Worm (Caenorhabditis elegans) whole organism, L4 larva: ENCODE measurements around the gene dpf-5.

Source experiments
- ceh-44 ChIP-seq: fragments of 200-800 bp; sonication (Bioruptor generic); IDR thresholded peaks from 2 replicates; pipeline ENCODE4 v1.3.6; 2022; ENCODE audit warnings: missing genetic modification reagents, missing genetic modification characterization, missing compliant biosample characterization
- ceh-82 ChIP-seq: sonication (generic microtip); optimal IDR thresholded peaks from 2 replicates; lab custom pipeline; 2017; ENCODE audit warnings: missing biosample characterization, missing genetic modification characterization
- ctbp-1 ChIP-seq: fragments of 200-800 bp; sonication (Bioruptor generic); IDR thresholded peaks from 2 replicates; pipeline ENCODE4 v1.3.6; 2022; ENCODE audit warnings: missing genetic modification reagents, missing genetic modification characterization, missing compliant biosample characterization
- egl-27 ChIP-seq: sonication (generic microtip); optimal IDR thresholded peaks from 3 replicates; lab custom pipeline; 2017; ENCODE audit warnings: missing biosample characterization, missing genetic modification reagents, missing genetic modification characterization
- gei-8 ChIP-seq: fragments of 200-800 bp; sonication (Bioruptor generic); optimal IDR thresholded peaks from 2 replicates; lab custom pipeline; 2018; ENCODE audit warnings: mild to moderate bottlenecking, missing genetic modification characterization, missing compliant biosample characterization
- madf-9 ChIP-seq: fragments of 200-800 bp; sonication (Bioruptor generic); conservative IDR thresholded peaks from 2 replicates; pipeline ENCODE4 v1.3.6; 2022; ENCODE audit warnings: missing genetic modification reagents, missing genetic modification characterization, missing compliant biosample characterization
- mdl-1 ChIP-seq, 2 experiments: fragments of 150-350 bp in 1 of 2; sonication (generic microtip) in 1 of 2; optimal IDR thresholded peaks; 2 replicates each; lab custom pipeline; 2014 to 2017; ENCODE audit warnings: missing biosample characterization in 2 of 2, missing genetic modification characterization in 2 of 2
- nhr-76 ChIP-seq: fragments of 150-350 bp; optimal IDR thresholded peaks from 2 replicates; lab custom pipeline; 2014; ENCODE audit warnings: missing biosample characterization, missing genetic modification characterization
- nhr-77 ChIP-seq: fragments of 150-350 bp; optimal IDR thresholded peaks from 2 replicates; lab custom pipeline; 2014; ENCODE audit warnings: missing biosample characterization, missing genetic modification characterization
- pha-4 ChIP-seq, 2 experiments: fragments of 150-350 bp in 1 of 2; fragments of 200-800 bp in 1 of 2; sonication (Bioruptor generic) in 1 of 2; IDR thresholded peaks in 1 of 2; optimal IDR thresholded peaks in 1 of 2; 2 replicates each; pipeline versions ENCODE4 v1.3.6 to Lab custom; 2014 to 2022; ENCODE audit warnings: missing genetic modification characterization in 2 of 2, missing genetic modification reagents in 2 of 2, missing biosample characterization in 1 of 2, missing compliant biosample characterization in 1 of 2

DNA sequence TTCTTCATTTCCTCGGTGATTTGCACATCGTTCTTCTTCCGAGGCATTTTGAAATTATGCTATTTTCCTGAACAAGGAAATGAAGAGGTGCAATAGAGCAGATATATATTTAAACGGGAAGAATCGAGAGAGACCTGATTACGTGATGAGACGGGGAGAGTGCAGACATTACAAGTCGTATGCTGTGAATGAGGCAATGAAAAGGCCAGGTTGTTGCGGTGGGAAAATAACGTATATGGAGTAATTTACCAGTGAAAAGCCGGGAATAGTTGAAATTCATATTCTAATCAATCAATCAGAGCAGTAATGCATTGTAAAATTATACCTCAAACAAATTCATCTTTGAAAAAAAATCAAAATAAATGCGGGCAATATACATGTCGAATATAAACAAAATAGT lies 47.7 kb downstream of the dpf-5 start, which contains the start of gene Y17G9B.8:
- TF ChIP-seq ceh-44 (GFP tag; lab: Robert Waterston, UW) (no peak), ctbp-1 (GFP tag; lab: Robert Waterston, UW) (no peak), nhr-77 (tag; lab: Kevin White, UChicago) (no peak), madf-9 (GFP tag; lab: Robert Waterston, UW) (no peak), ceh-82 (tag; lab: Kevin White, UChicago) (no peak), mdl-1 (tag; optimal IDR thresholded peaks at IDR 0.05; lab: Kevin White, UChicago) (no peak), nhr-76 (tag; lab: Kevin White, UChicago) (no peak), gei-8 (GFP tag; lab: Kevin White, UChicago) (no peak), pha-4 (GFP tag; IDR thresholded peaks at IDR 0.05; lab: Robert Waterston, UW) (no peak), pha-4 (tag; optimal IDR thresholded peaks at IDR 0.05; lab: Kevin White, UChicago) (no peak), egl-27 (tag; lab: Kevin White, UChicago) (no peak)
